Fruit fly (Drosophila melanogaster) whole organism, pupa: Measurements from ENCODE around the gene Neu2.

Source experiments
- CG10348 ChIP-seq: fragments of 200-800 bp; sonication (Bioruptor generic); IDR thresholded peaks from 2 replicates; pipeline ENCODE4 v1.3.6; 2022; ENCODE audit warnings: missing biosample characterization, missing genetic modification characterization
- CG12605 ChIP-seq: fragments of 200-800 bp; sonication (Bioruptor generic); IDR thresholded peaks from 2 replicates; pipeline ENCODE4 v1.3.6; 2022; ENCODE audit warnings: missing biosample characterization, missing genetic modification characterization
- CG13204 ChIP-seq: fragments of 200-800 bp; sonication (Bioruptor generic); optimal IDR thresholded peaks from 2 replicates; lab custom pipeline; 2018; ENCODE audit warnings: missing biosample characterization, mild to moderate bottlenecking, missing genetic modification characterization, moderate library complexity
- CG14655 ChIP-seq: fragments of 200-800 bp; sonication (Bioruptor generic); optimal IDR thresholded peaks from 3 replicates; lab custom pipeline; 2017; ENCODE audit warnings: mild to moderate bottlenecking, missing biosample characterization, missing genetic modification reagents, missing genetic modification characterization
- CG15710 ChIP-seq: fragments of 200-800 bp; sonication (Bioruptor generic); optimal IDR thresholded peaks from 2 replicates; lab custom pipeline; 2018; ENCODE audit warnings: missing biosample characterization, mild to moderate bottlenecking, missing genetic modification characterization, moderate library complexity
- CG17806 ChIP-seq: fragments of 200-800 bp; sonication (Bioruptor generic); optimal IDR thresholded peaks from 2 replicates; lab custom pipeline; 2018; ENCODE audit warnings: missing biosample characterization, mild to moderate bottlenecking, missing genetic modification characterization, moderate library complexity
- CG32121 ChIP-seq: fragments of 200-800 bp; sonication (Bioruptor generic); IDR thresholded peaks from 2 replicates; pipeline ENCODE4 v1.3.6; 2022; ENCODE audit warnings: missing biosample characterization, missing genetic modification characterization
- CG34367 ChIP-seq: fragments of 200-800 bp; sonication (Bioruptor generic); optimal IDR thresholded peaks from 2 replicates; lab custom pipeline; 2018; ENCODE audit warnings: missing biosample characterization, mild to moderate bottlenecking, missing genetic modification characterization
- CG4496 ChIP-seq: fragments of 200-800 bp; sonication (Bioruptor generic); IDR thresholded peaks from 3 replicates; pipeline ENCODE4 v1.3.6; 2022; ENCODE audit warnings: missing biosample characterization, missing genetic modification characterization
- CG8159 ChIP-seq: fragments of 200-800 bp; sonication (Bioruptor generic); optimal IDR thresholded peaks from 3 replicates; lab custom pipeline; 2018; ENCODE audit warnings: missing biosample characterization, mild to moderate bottlenecking, missing genetic modification characterization, moderate library complexity
- CG8301 ChIP-seq: fragments of 200-800 bp; sonication (Bioruptor generic); optimal IDR thresholded peaks from 2 replicates; lab custom pipeline; 2018; ENCODE audit warnings: missing biosample characterization, mild to moderate bottlenecking, missing genetic modification characterization
- CG9948 ChIP-seq: fragments of 200-800 bp; sonication (Bioruptor generic); optimal IDR thresholded peaks from 2 replicates; lab custom pipeline; 2018; ENCODE audit warnings: missing biosample characterization, mild to moderate bottlenecking, missing genetic modification characterization, moderate library complexity
- D1 ChIP-seq: fragments of 200-800 bp; sonication (Bioruptor generic); optimal IDR thresholded peaks from 2 replicates; lab custom pipeline; 2018; ENCODE audit warnings: missing biosample characterization, mild to moderate bottlenecking, missing genetic modification characterization, moderate library complexity
- EcR ChIP-seq: fragments of 200-800 bp; sonication (Bioruptor generic); optimal IDR thresholded peaks from 3 replicates; lab custom pipeline; 2019; ENCODE audit warnings: missing biosample characterization, missing genetic modification characterization, mild to moderate bottlenecking, moderate library complexity, missing genetic modification reagents
- Ets98B ChIP-seq: fragments of 200-800 bp; sonication (Bioruptor generic); IDR thresholded peaks from 2 replicates; pipeline ENCODE4 v1.3.6; 2022; ENCODE audit warnings: missing biosample characterization, missing genetic modification characterization
- Pif1A ChIP-seq: fragments of 200-800 bp; sonication (Bioruptor generic); optimal IDR thresholded peaks from 3 replicates; lab custom pipeline; 2016; ENCODE audit warnings: missing biosample characterization, missing genetic modification characterization
- Pif1B ChIP-seq: fragments of 200-800 bp; sonication (Bioruptor generic); optimal IDR thresholded peaks from 3 replicates; lab custom pipeline; 2016; ENCODE audit warnings: missing biosample characterization, missing genetic modification characterization
- Snoo ChIP-seq: fragments of 200-800 bp; sonication (Bioruptor generic); optimal IDR thresholded peaks from 3 replicates; lab custom pipeline; 2017; ENCODE audit warnings: missing biosample characterization, mild to moderate bottlenecking, missing genetic modification characterization, inconsistent platforms
- fd96Ca ChIP-seq: fragments of 200-800 bp; sonication (Bioruptor generic); IDR thresholded peaks from 3 replicates; pipeline ENCODE4 v1.3.6; 2022; ENCODE audit warnings: missing biosample characterization, missing genetic modification characterization
- gl ChIP-seq: fragments of 200-800 bp; sonication (Bioruptor generic); optimal IDR thresholded peaks from 2 replicates; lab custom pipeline; 2018; ENCODE audit warnings: missing biosample characterization, mild to moderate bottlenecking, missing genetic modification characterization
- rn ChIP-seq: fragments of 200-800 bp; sonication (Bioruptor generic); IDR thresholded peaks from 2 replicates; pipeline ENCODE4 v1.3.6; 2022; ENCODE audit warnings: missing biosample characterization, missing genetic modification characterization

Neu2 gene

DNA sequence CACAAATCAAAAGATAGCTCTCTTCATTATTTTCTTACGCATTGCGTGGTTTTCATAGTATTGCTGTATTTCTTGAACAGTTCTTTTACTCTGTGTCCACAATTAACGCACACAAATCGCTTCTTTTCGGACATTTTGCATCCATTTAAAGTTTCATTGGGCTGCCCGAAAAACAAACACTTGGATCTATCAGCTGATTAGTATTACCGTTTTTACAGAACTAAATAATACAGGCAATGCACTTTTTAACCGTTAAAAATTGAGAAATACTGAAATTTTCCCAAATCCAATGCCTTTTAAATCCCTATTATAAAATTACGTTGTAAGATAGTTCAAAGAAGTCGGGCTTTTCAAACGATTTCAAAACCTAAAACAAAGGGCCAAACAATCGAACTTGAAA, 38.7 kb upstream of the Neu2 start, which contains the start of gene Arv1:
TSS of gene Arv1 (minus strand) at position 226 of the 400 bp plus-strand sequence.
- TF ChIP-seq EcR (GFP tag; lab: Kevin White, UChicago) (no peak), Snoo (tag; lab: Kevin White, UChicago) (no peak), D1 (tag; lab: Kevin White, UChicago) (no peak), CG8159 (tag; lab: Kevin White, UChicago) (no peak), CG14655 (GFP tag; lab: Kevin White, UChicago) (no peak), CG9948 (no peak), fd96Ca (GFP tag; lab: Robert Waterston, UW) (no peak), CG8301 (tag; lab: Kevin White, UChicago) (no peak), gl (no peak), CG15710 (tag; lab: Kevin White, UChicago) (no peak)

DNA sequence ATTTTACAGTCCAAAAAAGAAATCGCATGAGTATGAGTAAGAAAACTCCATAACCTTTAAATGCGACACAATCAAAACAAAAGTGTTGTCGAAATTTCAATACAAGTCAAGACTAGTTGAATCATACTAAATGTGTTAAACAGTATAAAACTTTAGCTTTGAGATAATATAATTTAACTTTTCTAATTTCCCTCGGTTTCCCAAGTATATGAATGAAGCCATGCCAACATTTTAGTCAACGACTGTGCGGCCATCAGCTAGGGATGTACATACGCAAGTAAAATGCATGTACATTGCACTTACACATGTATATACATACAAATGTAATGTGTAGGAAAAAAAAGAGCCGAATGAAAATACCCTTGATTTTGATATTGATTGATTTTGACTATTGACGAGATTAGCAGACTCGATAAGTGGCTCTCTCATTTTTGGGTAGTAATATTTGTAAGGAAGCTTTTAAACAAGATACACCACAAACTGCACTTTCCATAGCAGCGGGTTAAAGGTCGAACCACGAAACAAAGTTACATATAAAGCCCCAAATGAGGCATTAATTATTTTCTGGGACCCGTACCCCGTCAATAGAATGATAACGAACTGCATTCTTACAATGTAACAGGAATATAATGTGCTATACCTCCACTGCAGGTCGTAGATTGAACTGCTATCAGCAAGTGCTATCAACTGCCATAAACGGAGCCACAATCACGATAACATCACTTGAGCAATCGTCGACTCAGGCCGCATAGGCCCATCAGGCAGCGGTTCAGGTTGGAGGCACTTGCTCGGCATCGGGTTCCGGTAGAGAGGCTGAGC, 33.9 kb upstream of the Neu2 start:
- TF ChIP-seq CG15710 (tag; lab: Kevin White, UChicago) (peak; percentile 33), CG14655 (GFP tag; lab: Kevin White, UChicago) (no peak), rn (GFP tag; lab: Robert Waterston, UW) (no peak; the same call in 1 of the 2 replicates), gl (no peak), CG8301 (tag; lab: Kevin White, UChicago) (peak; percentile 44), fd96Ca (GFP tag; lab: Robert Waterston, UW) (no peak), CG12605 (GFP tag; lab: Robert Waterston, UW) (no peak), Pif1B (GFP tag; lab: Kevin White, UChicago) (peak; percentile 54), Snoo (tag; lab: Kevin White, UChicago) (peak; percentile 16), CG32121 (GFP tag; lab: Robert Waterston, UW) (peak; percentile 67), CG17806 (peak; percentile 38), D1 (tag; lab: Kevin White, UChicago) (no peak), Ets98B (GFP tag; lab: Robert Waterston, UW) (peak; percentile 60), CG9948 (peak; percentile 4), CG4496 (GFP tag; lab: Robert Waterston, UW) (no peak; the same call in 2 of the 3 replicates), CG8159 (tag; lab: Kevin White, UChicago) (no peak), CG13204 (GFP tag; lab: Kevin White, UChicago) (no peak), CG34367 (no peak), CG10348 (GFP tag; lab: Robert Waterston, UW) (no peak), Pif1A (no peak), EcR (GFP tag; lab: Kevin White, UChicago) (no peak)

- peak; percentile 15 for TF ChIP-seq EcR (GFP tag; lab: Kevin White, UChicago)
- TF ChIP-seq Pif1A = no peak
Measured at dm6 chr3L:21523059-21523836, 32.9 kb upstream of the Neu2 start, which contains the start of gene CG7611. Gene CG7611, plus strand, starts transcription at chr3L:21523186.

dm6 chr3L:21518345-21518744, 28.0 kb upstream of the Neu2 start:
- TF ChIP-seq Ets98B (GFP tag; lab: Robert Waterston, UW) (no peak), Pif1B (GFP tag; lab: Kevin White, UChicago) (no peak), CG8159 (tag; lab: Kevin White, UChicago) (no peak), D1 (tag; lab: Kevin White, UChicago) (no peak), CG17806 (no peak), gl (no peak), Pif1A (no peak), Snoo (tag; lab: Kevin White, UChicago) (no peak), fd96Ca (GFP tag; lab: Robert Waterston, UW) (no peak), CG12605 (GFP tag; lab: Robert Waterston, UW) (no peak), CG14655 (GFP tag; lab: Kevin White, UChicago) (no peak), CG32121 (GFP tag; lab: Robert Waterston, UW) (no peak), CG15710 (tag; lab: Kevin White, UChicago) (no peak), CG9948 (no peak), CG4496 (GFP tag; lab: Robert Waterston, UW) (no peak), CG34367 (no peak), EcR (GFP tag; lab: Kevin White, UChicago) (no peak), rn (GFP tag; lab: Robert Waterston, UW) (no peak)

DNA sequence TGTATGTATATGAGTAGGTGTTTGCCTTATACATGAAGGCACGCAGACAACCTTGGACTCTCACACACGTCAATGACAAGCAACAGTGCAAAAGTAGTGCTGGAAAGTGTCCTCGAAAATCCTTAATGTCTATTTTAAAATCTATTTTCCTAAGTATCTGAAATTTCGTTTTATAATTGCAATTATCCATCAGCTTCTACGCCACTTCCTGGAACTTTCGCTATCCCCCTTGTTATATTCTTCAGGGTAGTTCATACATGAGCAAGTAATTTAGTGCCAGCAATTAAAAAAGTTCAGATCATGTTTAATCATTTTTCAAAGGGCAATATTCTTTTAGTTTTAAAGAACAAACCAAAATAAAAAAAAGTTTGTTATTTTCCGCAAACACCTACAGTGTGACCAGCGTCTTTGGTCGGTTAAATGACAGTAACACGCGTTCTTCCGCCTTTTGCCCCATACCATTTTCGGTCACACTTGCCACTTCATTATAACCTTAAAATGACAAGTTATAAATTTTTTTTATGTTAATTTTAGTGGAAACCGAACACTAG, 26.4 kb upstream of the Neu2 start:
- peak; percentile 4 for TF ChIP-seq CG17806
- peak; percentile 13 for TF ChIP-seq CG15710 (tag; lab: Kevin White, UChicago)
- peak; percentile 13 for TF ChIP-seq Snoo (tag; lab: Kevin White, UChicago)
- TF ChIP-seq Pif1A = peak; percentile 36
- TF ChIP-seq Ets98B (GFP tag; lab: Robert Waterston, UW) = peak; percentile 33; the same call in 1 of the 2 replicates
- TF ChIP-seq CG12605 (GFP tag; lab: Robert Waterston, UW) = 0 out of 2 replicates have a peak, but pooled peaks have one; percentile 39
- peak; percentile 22 for TF ChIP-seq CG8301 (tag; lab: Kevin White, UChicago)
- TF ChIP-seq EcR (GFP tag; lab: Kevin White, UChicago) = peak; percentile 77
- TF ChIP-seq CG10348 (GFP tag; lab: Robert Waterston, UW) = no peak
- TF ChIP-seq CG4496 (GFP tag; lab: Robert Waterston, UW) = no peak
- 0 out of 2 replicates have a peak, but pooled peaks have one; percentile 39 for TF ChIP-seq CG32121 (GFP tag; lab: Robert Waterston, UW)
- TF ChIP-seq fd96Ca (GFP tag; lab: Robert Waterston, UW) = 0 out of 3 replicates have a peak, but pooled peaks have one; percentile 6
- no peak for TF ChIP-seq rn (GFP tag; lab: Robert Waterston, UW)
- peak; percentile 16 for TF ChIP-seq Pif1B (GFP tag; lab: Kevin White, UChicago)
- peak; percentile 28 for TF ChIP-seq CG14655 (GFP tag; lab: Kevin White, UChicago)
- no peak for TF ChIP-seq CG34367
- no peak for TF ChIP-seq gl
- TF ChIP-seq CG9948 = peak; percentile 8
- no peak for TF ChIP-seq D1 (tag; lab: Kevin White, UChicago)
- peak; percentile 28 for TF ChIP-seq CG8159 (tag; lab: Kevin White, UChicago)
- no peak for TF ChIP-seq CG13204 (GFP tag; lab: Kevin White, UChicago)
